Worm (Caenorhabditis elegans): ENCODE measurements around the gene cpn-2.

The cpn-2 gene

DNA sequence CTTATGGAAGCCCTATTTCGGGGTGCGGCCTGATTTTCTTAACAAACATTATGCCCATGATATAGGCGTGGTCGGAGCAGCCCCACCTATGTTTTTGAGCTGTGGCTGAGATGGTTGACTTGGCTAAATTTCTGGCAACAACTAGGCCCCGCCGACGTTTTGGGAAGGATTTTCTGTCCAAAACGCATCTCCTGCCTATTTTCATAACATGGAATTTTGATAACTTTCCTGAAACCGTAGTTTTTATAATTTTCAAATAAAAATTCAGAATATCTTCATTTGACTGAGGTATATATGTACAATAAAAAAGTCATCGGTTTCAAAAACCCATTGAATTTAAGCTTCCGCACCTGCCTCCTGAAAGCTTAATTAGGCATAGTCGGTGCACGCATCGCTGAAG, 16.4 kb upstream of the cpn-2 start:
- TF ChIP-seq ceh-36 (tag; optimal IDR thresholded peaks at IDR 0.05) (no peak), scrt-1 (GFP tag; IDR thresholded peaks at IDR 0.05) (no peak), ceh-13 (GFP tag; optimal IDR thresholded peaks at IDR 0.05) (no peak), hnd-1 (tag; optimal IDR thresholded peaks at IDR 0.05) (no peak), B0310.2 (tag; optimal IDR thresholded peaks at IDR 0.05) (no peak), sea-1 (GFP tag; conservative IDR thresholded peaks at IDR 0.05) (no peak), ama-1 (optimal IDR thresholded peaks at IDR 0.05) (no peak), tbx-11 (GFP tag; IDR thresholded peaks at IDR 0.05) (no peak), hmg-4 (GFP tag; optimal IDR thresholded peaks at IDR 0.05) (no peak), ets-7 (tag; optimal IDR thresholded peaks at IDR 0.05) (no peak), hmbx-1 (tag; optimal IDR thresholded peaks at IDR 0.05) (no peak), tra-4 (tag; optimal IDR thresholded peaks at IDR 0.05) (no peak), tbx-37 (GFP tag; conservative IDR thresholded peaks at IDR 0.05) (no peak), flt-1 (GFP tag; IDR thresholded peaks at IDR 0.05) (no peak), pes-1 (GFP tag; IDR thresholded peaks at IDR 0.05) (no peak), aly-1 (tag; optimal IDR thresholded peaks at IDR 0.05) (no peak), F13C5.2 (tag; optimal IDR thresholded peaks at IDR 0.05) (no peak)

DNA sequence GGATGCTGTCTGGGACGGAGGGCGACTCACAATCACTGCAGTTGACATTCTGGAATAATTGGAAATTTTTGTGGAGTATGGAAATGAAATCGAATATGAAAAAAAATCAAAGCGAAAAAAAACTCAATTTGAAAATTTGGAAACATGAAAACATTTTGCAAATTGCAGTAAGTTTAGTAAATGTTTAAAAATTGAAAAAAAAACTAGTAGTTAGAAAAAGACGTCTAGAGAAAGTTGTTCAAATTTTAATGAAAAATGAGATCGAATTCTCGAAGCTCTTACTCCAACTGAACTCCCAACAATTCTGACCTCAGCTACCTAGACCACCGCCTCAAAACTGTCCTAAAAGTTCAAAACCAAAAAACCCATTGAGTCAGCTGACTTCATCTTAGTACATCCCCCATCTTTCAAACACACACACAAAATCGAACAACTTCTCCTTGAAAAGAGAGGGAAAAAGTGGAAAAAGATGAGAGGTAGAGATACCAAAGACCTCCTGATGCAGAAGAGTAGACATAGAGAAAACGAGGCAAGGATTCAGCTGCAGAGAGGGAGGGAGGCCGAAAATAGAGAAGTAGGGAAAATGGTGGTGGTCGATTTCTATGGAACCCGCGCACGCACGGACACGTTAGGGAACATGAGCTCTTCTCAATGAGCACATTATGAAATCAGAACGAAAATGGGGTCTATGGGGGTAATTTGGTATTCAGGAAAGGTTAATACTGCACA, 14.4 kb upstream of the cpn-2 start, which contains the start of gene K01A2.10:
Gene K01A2.10 (minus strand): TSS at position 51 of the 729 bp plus-strand sequence.
- TF ChIP-seq F13C5.2 (tag; optimal IDR thresholded peaks at IDR 0.05): no peak
- peak; percentile 45 for TF ChIP-seq hmg-4 (GFP tag; optimal IDR thresholded peaks at IDR 0.05)

- TF ChIP-seq tbx-37 (GFP tag; conservative IDR thresholded peaks at IDR 0.05) (no peak), ets-7 (tag; optimal IDR thresholded peaks at IDR 0.05) (no peak), aly-1 (tag; optimal IDR thresholded peaks at IDR 0.05) (no peak), B0310.2 (tag; optimal IDR thresholded peaks at IDR 0.05) (no peak), ceh-36 (tag; optimal IDR thresholded peaks at IDR 0.05) (no peak), pes-1 (GFP tag; IDR thresholded peaks at IDR 0.05) (no peak), tbx-11 (GFP tag; IDR thresholded peaks at IDR 0.05) (no peak), flt-1 (GFP tag; IDR thresholded peaks at IDR 0.05) (no peak), scrt-1 (GFP tag; IDR thresholded peaks at IDR 0.05) (no peak), hnd-1 (tag; optimal IDR thresholded peaks at IDR 0.05) (no peak), tra-4 (tag; optimal IDR thresholded peaks at IDR 0.05) (no peak), ceh-13 (GFP tag; optimal IDR thresholded peaks at IDR 0.05) (no peak)
Observed at ce11 chrII:325639-326350, 11.8 kb upstream of the cpn-2 start, which contains the start of gene sgcb-1. Gene sgcb-1, plus strand, starts transcription at chrII:326300.

DNA sequence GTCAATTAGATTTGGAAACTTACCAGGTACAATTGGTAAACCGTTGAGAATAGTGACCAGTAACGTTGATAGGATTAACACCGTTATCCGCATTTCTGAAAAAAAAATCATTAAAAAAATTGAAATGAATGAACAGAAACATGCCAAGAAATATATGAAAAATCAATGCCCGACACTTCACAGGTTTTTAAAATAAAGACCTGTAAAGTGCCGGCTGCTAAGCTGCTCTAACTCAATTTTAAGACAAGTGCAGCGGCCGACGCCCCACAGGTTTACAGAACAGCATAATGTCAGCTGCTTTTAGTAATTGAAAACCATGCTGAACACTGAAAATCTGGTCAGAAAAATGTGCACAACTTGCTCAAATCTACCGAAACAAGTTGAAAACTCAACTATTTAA, 5.2 kb upstream of the cpn-2 start, which contains the start of gene cbn-1:
Gene cbn-1 (minus strand): TSS at position 101 of the 400 bp plus-strand sequence.
- TF ChIP-seq ceh-36 (tag; optimal IDR thresholded peaks at IDR 0.05): no peak
- no peak for TF ChIP-seq flt-1 (GFP tag; IDR thresholded peaks at IDR 0.05)
- no peak for TF ChIP-seq aly-1 (tag; optimal IDR thresholded peaks at IDR 0.05)

DNA sequence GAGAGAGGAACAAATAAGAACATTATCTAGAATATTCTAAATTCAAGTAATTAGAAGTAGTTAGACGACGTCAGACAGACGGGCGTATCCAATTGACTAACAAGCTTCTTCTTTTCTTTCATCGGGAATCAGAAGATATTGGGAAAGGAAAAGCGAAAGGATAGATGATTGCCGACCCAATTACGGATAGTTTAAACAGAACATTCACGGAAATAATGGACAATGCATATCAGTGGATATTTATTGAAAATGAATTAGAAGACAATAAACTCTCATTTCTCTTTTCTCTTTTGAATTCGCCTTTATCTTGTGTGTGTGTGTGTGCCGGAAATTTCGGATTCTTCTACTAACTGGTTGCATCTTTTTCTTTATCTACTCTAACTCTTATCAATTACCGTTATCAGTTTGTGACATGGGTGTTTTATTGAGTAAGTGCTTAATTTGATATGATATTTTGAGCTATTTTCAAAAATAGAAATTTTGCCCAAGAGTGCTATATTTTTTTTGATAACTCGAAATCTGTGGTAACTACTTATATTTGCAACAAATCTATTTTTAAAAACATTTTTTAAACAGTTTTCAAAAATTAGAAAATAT, 3.6 kb upstream of the cpn-2 start:
- TF ChIP-seq flt-1 (GFP tag; IDR thresholded peaks at IDR 0.05) (no peak), ama-1 (optimal IDR thresholded peaks at IDR 0.05) (no peak), tbx-11 (GFP tag; IDR thresholded peaks at IDR 0.05) (no peak), hmg-4 (GFP tag; optimal IDR thresholded peaks at IDR 0.05) (no peak), F13C5.2 (tag; optimal IDR thresholded peaks at IDR 0.05) (no peak), hmbx-1 (tag; optimal IDR thresholded peaks at IDR 0.05) (no peak), pes-1 (GFP tag; IDR thresholded peaks at IDR 0.05) (no peak), hnd-1 (tag; optimal IDR thresholded peaks at IDR 0.05) (no peak), sea-1 (GFP tag; conservative IDR thresholded peaks at IDR 0.05) (no peak), B0310.2 (tag; optimal IDR thresholded peaks at IDR 0.05) (no peak), aly-1 (tag; optimal IDR thresholded peaks at IDR 0.05) (no peak), ets-7 (tag; optimal IDR thresholded peaks at IDR 0.05) (no peak), ceh-36 (tag; optimal IDR thresholded peaks at IDR 0.05) (no peak), ceh-13 (GFP tag; optimal IDR thresholded peaks at IDR 0.05) (no peak)

DNA sequence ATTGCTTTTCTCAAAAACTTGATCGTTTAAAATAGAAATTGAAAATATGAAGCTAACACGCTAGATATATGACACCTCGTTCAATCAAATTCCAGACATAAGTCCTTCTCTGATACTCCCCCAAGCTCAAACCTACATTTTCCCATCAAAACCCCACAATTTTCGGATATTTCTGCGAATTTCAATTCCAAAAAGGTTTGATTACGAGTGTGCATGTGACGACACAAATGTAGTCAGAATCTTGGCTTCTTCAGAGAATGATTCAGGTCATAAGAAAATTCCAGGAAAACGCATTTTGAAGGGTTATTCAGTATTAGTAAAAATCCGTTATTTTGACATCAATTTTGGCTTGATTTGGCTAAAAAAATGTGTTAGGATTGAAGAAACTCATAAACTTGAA, 2.8 kb upstream of the cpn-2 start:
- no peak for TF ChIP-seq ama-1 (optimal IDR thresholded peaks at IDR 0.05)
- no peak for TF ChIP-seq ceh-36 (tag; optimal IDR thresholded peaks at IDR 0.05)
- TF ChIP-seq ceh-13 (GFP tag; optimal IDR thresholded peaks at IDR 0.05): no peak
- no peak for TF ChIP-seq tra-4 (tag; optimal IDR thresholded peaks at IDR 0.05)
- no peak for TF ChIP-seq flt-1 (GFP tag; IDR thresholded peaks at IDR 0.05)
- no peak for TF ChIP-seq hmbx-1 (tag; optimal IDR thresholded peaks at IDR 0.05)
- TF ChIP-seq hnd-1 (tag; optimal IDR thresholded peaks at IDR 0.05): no peak
- no peak for TF ChIP-seq sea-1 (GFP tag; conservative IDR thresholded peaks at IDR 0.05)
- no peak for TF ChIP-seq F13C5.2 (tag; optimal IDR thresholded peaks at IDR 0.05)

DNA sequence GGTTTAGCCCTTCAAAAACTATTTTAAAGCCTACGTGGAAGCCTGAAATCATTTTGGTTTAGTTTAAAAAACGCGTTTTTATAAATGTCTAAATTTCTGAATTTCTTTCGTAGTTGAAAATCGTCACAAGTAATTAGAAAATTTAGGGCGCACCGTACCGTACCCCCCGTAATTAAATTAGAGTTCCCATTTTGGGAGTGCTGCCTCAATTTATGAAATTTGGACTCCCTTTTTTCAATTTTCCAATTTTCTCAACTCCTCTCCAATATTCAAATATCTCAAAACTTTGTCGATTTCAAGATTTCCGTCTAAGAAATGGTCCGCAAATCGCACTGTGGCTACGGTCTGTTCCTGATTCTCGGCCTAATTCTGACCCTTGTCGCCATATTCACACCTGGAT, 2.6 kb downstream of the cpn-2 start, which contains the start of gene clc-31:
Gene clc-31 (plus strand): TSS at position 301 of the 400 bp plus-strand sequence.
- TF ChIP-seq B0310.2 (tag; optimal IDR thresholded peaks at IDR 0.05): no peak
- TF ChIP-seq tbx-37 (GFP tag; conservative IDR thresholded peaks at IDR 0.05): no peak
- no peak for TF ChIP-seq hnd-1 (tag; optimal IDR thresholded peaks at IDR 0.05)
- no peak for TF ChIP-seq hmbx-1 (tag; optimal IDR thresholded peaks at IDR 0.05)
- TF ChIP-seq F13C5.2 (tag; optimal IDR thresholded peaks at IDR 0.05): no peak
- TF ChIP-seq scrt-1 (GFP tag; IDR thresholded peaks at IDR 0.05): no peak
- TF ChIP-seq aly-1 (tag; optimal IDR thresholded peaks at IDR 0.05): no peak
- TF ChIP-seq hmg-4 (GFP tag; optimal IDR thresholded peaks at IDR 0.05): no peak
- no peak for TF ChIP-seq pes-1 (GFP tag; IDR thresholded peaks at IDR 0.05)
- no peak for TF ChIP-seq ceh-36 (tag; optimal IDR thresholded peaks at IDR 0.05)
- no peak for TF ChIP-seq flt-1 (GFP tag; IDR thresholded peaks at IDR 0.05)
- no peak for TF ChIP-seq ama-1 (optimal IDR thresholded peaks at IDR 0.05)
- no peak for TF ChIP-seq sea-1 (GFP tag; conservative IDR thresholded peaks at IDR 0.05)
- no peak for TF ChIP-seq ceh-13 (GFP tag; optimal IDR thresholded peaks at IDR 0.05)
